Worm (Caenorhabditis elegans) whole organism, L4 larva: Measurements from ENCODE around the gene nhr-76.

Experiments
- Y75B8A.6 ChIP-seq: fragments of 200-800 bp; sonication (Bioruptor generic); IDR thresholded peaks from 2 replicates; pipeline ENCODE4 v1.3.6; 2022; ENCODE audit warnings: missing genetic modification reagents, missing genetic modification characterization, missing compliant biosample characterization
- ZK337.2 ChIP-seq: fragments of 200-800 bp; sonication (Bioruptor generic); IDR thresholded peaks from 2 replicates; pipeline ENCODE4 v1.3.6; 2022; ENCODE audit warnings: missing genetic modification reagents, missing genetic modification characterization, missing compliant biosample characterization
- aha-1 ChIP-seq: fragments of 150-350 bp; peaks from one replicate; lab custom pipeline; 2014; ENCODE audit warnings: missing biosample characterization, missing genetic modification characterization
- aly-2 ChIP-seq: sonication (generic microtip); optimal IDR thresholded peaks from 2 replicates; lab custom pipeline; 2018; ENCODE audit warnings: missing biosample characterization, missing genetic modification characterization
- ceh-28 ChIP-seq: fragments of 150-350 bp; optimal IDR thresholded peaks from 2 replicates; lab custom pipeline; 2014; ENCODE audit warnings: missing biosample characterization, missing genetic modification reagents, missing genetic modification characterization
- ceh-32 ChIP-seq: sonication (generic microtip); optimal IDR thresholded peaks from 2 replicates; lab custom pipeline; 2016; ENCODE audit warnings: mild to moderate bottlenecking, missing genetic modification characterization, missing compliant biosample characterization; ENCODE audit not compliant: poor library complexity
- ceh-62 ChIP-seq: sonication (generic microtip); optimal IDR thresholded peaks from 2 replicates; lab custom pipeline; 2017; ENCODE audit warnings: missing biosample characterization, missing genetic modification characterization
- ctbp-1 ChIP-seq: fragments of 200-800 bp; sonication (Bioruptor generic); IDR thresholded peaks from 2 replicates; pipeline ENCODE4 v1.3.6; 2022; ENCODE audit warnings: missing genetic modification reagents, missing genetic modification characterization, missing compliant biosample characterization
- dmd-9 ChIP-seq: fragments of 200-800 bp; sonication (Bioruptor generic); IDR thresholded peaks from 2 replicates; pipeline ENCODE4 v1.3.6; 2022; ENCODE audit warnings: missing genetic modification reagents, missing genetic modification characterization, missing compliant biosample characterization
- dve-1 ChIP-seq: sonication (generic microtip); optimal IDR thresholded peaks from 2 replicates; lab custom pipeline; 2017; ENCODE audit warnings: antibody characterized with exemption, mild to moderate bottlenecking, missing genetic modification characterization, missing compliant biosample characterization; ENCODE audit not compliant: insufficient read depth
- egl-27 ChIP-seq: sonication (generic microtip); optimal IDR thresholded peaks from 3 replicates; lab custom pipeline; 2017; ENCODE audit warnings: missing biosample characterization, missing genetic modification reagents, missing genetic modification characterization
- fos-1 ChIP-seq: fragments of 150-350 bp; optimal IDR thresholded peaks from 2 replicates; lab custom pipeline; 2014; ENCODE audit warnings: missing biosample characterization, missing genetic modification characterization
- hlh-11 ChIP-seq: fragments of 200-800 bp; sonication (Bioruptor generic); optimal IDR thresholded peaks from 2 replicates; lab custom pipeline; 2018; ENCODE audit warnings: mild to moderate bottlenecking, missing genetic modification characterization, missing compliant biosample characterization
- lim-7 ChIP-seq: fragments of 200-800 bp; sonication (Bioruptor generic); IDR thresholded peaks from 2 replicates; pipeline ENCODE4 v1.3.6; 2022; ENCODE audit warnings: missing genetic modification characterization, missing compliant biosample characterization
- lin-13 ChIP-seq: fragments of 150-350 bp; optimal IDR thresholded peaks from 2 replicates; lab custom pipeline; 2014; ENCODE audit warnings: missing biosample characterization, missing genetic modification reagents, missing genetic modification characterization
- lin-29 ChIP-seq: fragments of 200-800 bp; sonication (Bioruptor generic); IDR thresholded peaks from 2 replicates; pipeline ENCODE4 v1.3.6; 2022; ENCODE audit warnings: missing genetic modification reagents, missing genetic modification characterization, missing compliant biosample characterization
- lin-38 ChIP-seq: fragments of 200-800 bp; sonication (Bioruptor generic); IDR thresholded peaks from 2 replicates; pipeline ENCODE4 v1.3.6; 2022; ENCODE audit warnings: missing genetic modification reagents, missing genetic modification characterization, missing compliant biosample characterization
- lir-3 ChIP-seq: sonication (generic microtip); optimal IDR thresholded peaks from 2 replicates; lab custom pipeline; 2016; ENCODE audit warnings: mild to moderate bottlenecking, missing genetic modification characterization, missing compliant biosample characterization
- lsy-2 ChIP-seq, 2 experiments: fragments of 150-350 bp in 1 of 2; sonication (generic microtip) in 1 of 2; optimal IDR thresholded peaks; 2 replicates each; lab custom pipeline; 2014 to 2017; ENCODE audit warnings: missing biosample characterization in 2 of 2, missing genetic modification characterization in 2 of 2
- madf-9 ChIP-seq: fragments of 200-800 bp; sonication (Bioruptor generic); conservative IDR thresholded peaks from 2 replicates; pipeline ENCODE4 v1.3.6; 2022; ENCODE audit warnings: missing genetic modification reagents, missing genetic modification characterization, missing compliant biosample characterization
- mdl-1 ChIP-seq, 2 experiments: fragments of 150-350 bp in 1 of 2; sonication (generic microtip) in 1 of 2; optimal IDR thresholded peaks; 2 replicates each; lab custom pipeline; 2014 to 2017; ENCODE audit warnings: missing biosample characterization in 2 of 2, missing genetic modification characterization in 2 of 2
- mes-2 ChIP-seq: sonication (generic microtip); optimal IDR thresholded peaks from 2 replicates; lab custom pipeline; 2016; ENCODE audit warnings: missing genotype, mild to moderate bottlenecking, missing genetic modification characterization, missing compliant biosample characterization; ENCODE audit not compliant: poor library complexity, severe bottlenecking
- mxl-2 ChIP-seq: fragments of 200-800 bp; sonication (Bioruptor generic); conservative IDR thresholded peaks from 2 replicates; pipeline ENCODE4 v1.3.6; 2022; ENCODE audit warnings: missing genetic modification reagents, missing genetic modification characterization, missing compliant biosample characterization
- nhr-41 ChIP-seq: fragments of 200-800 bp; sonication (Bioruptor generic); IDR thresholded peaks from 2 replicates; pipeline ENCODE4 v1.3.6; 2022; ENCODE audit warnings: missing genetic modification reagents, missing genetic modification characterization, missing compliant biosample characterization
- nhr-77 ChIP-seq: fragments of 150-350 bp; optimal IDR thresholded peaks from 2 replicates; lab custom pipeline; 2014; ENCODE audit warnings: missing biosample characterization, missing genetic modification characterization
- rbr-2 ChIP-seq: sonication (generic microtip); optimal IDR thresholded peaks from 2 replicates; lab custom pipeline; 2016; ENCODE audit warnings: missing genotype, missing genetic modification characterization, missing compliant biosample characterization
- set-16 ChIP-seq: fragments of 200-800 bp; sonication (Bioruptor generic); IDR thresholded peaks from 2 replicates; pipeline ENCODE4 v1.3.6; 2022; ENCODE audit warnings: missing genetic modification reagents, missing genetic modification characterization, missing compliant biosample characterization
- skn-1 ChIP-seq: fragments of 150-350 bp; optimal IDR thresholded peaks from 2 replicates; lab custom pipeline; 2014; ENCODE audit warnings: missing biosample characterization, missing genetic modification characterization
- spr-3 ChIP-seq: fragments of 200-800 bp; sonication (Bioruptor generic); optimal IDR thresholded peaks from 2 replicates; lab custom pipeline; 2018; ENCODE audit warnings: mild to moderate bottlenecking, missing genetic modification characterization, missing compliant biosample characterization
- tra-1 ChIP-seq: fragments of 200-800 bp; sonication (Bioruptor generic); IDR thresholded peaks from 2 replicates; pipeline ENCODE4 v1.3.6; 2022; ENCODE audit warnings: missing genetic modification reagents, missing genetic modification characterization, missing compliant biosample characterization
- unc-39 ChIP-seq: sonication (generic microtip); optimal IDR thresholded peaks from 2 replicates; lab custom pipeline; 2017; ENCODE audit warnings: missing biosample characterization, missing genetic modification characterization
- unc-62 ChIP-seq, 3 experiments: fragments of 150-350 bp in 1 of 3; sonication (generic microtip); optimal IDR thresholded peaks in 2 of 3; peaks in 1 of 3; 1 replicate in 1 of 3; 2 replicates in 2 of 3; lab custom pipeline; 2014 to 2017; ENCODE audit warnings: missing biosample characterization in 3 of 3, missing genetic modification characterization in 3 of 3, missing genetic modification reagents in 3 of 3, missing genotype in 1 of 3
- ztf-11 ChIP-seq: fragments of 150-350 bp; optimal IDR thresholded peaks from 2 replicates; lab custom pipeline; 2014; ENCODE audit warnings: missing biosample characterization, missing genetic modification characterization

Gene nhr-76

DNA sequence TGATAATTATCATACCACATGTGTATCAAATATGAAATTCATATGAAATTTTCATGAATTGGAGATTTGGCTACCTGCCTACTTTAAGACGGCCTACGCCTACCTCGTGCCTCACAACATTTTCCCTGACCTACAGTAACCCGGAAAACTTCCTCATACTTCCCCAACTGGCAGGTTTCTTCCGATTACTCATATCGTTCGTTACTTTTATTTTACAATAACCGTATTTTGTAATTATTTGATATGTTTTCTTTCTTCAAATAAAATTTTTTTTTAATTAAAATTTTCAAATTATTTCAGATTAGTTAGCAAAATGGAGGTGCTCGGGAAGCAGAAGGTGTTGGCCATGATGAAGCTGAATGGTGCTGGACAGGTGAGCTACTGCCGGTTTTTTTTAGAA, at the start of gene nhr-76:
TSS of gene nhr-76 (plus strand) at position 301 of the 400 bp plus-strand sequence.
- TF ChIP-seq spr-3 (GFP tag; lab: Kevin White, UChicago) (no peak), ceh-32 (tag; lab: Kevin White, UChicago) (no peak), set-16 (GFP tag; lab: Robert Waterston, UW) (no peak), ZK337.2 (GFP tag; lab: Robert Waterston, UW) (no peak), madf-9 (GFP tag; lab: Robert Waterston, UW) (no peak), lir-3 (tag; lab: Kevin White, UChicago) (no peak), dmd-9 (GFP tag; lab: Robert Waterston, UW) (no peak)
- TF ChIP-seq, all 104 proteins: peak for 0

ce11 chrIV:580512-580911, 46.8 kb upstream of the nhr-76 start:
- TF ChIP-seq lsy-2 (tag; optimal IDR thresholded peaks at IDR 0.05; lab: Kevin White, UChicago), result no peak
- TF ChIP-seq set-16 (GFP tag; lab: Robert Waterston, UW), result peak; percentile 71

ce11 chrIV:582130-582529, 45.2 kb upstream of the nhr-76 start, which contains the start of gene F56A11.6:
Gene F56A11.6, minus strand, starts transcription at chrIV:582230.
- TF ChIP-seq ceh-28 (tag; lab: Kevin White, UChicago) (peak; percentile 7), Y75B8A.6 (GFP tag; lab: Robert Waterston, UW) (no peak)
- TF ChIP-seq, all 104 proteins: peak for 1

ce11 chrIV:584039-584438, 43.3 kb upstream of the nhr-76 start:
- TF ChIP-seq mes-2 (no peak), aly-2 (tag; lab: Kevin White, UChicago) (no peak), ceh-62 (tag; lab: Kevin White, UChicago) (no peak), aha-1 (tag; lab: Kevin White, UChicago) (no peak), unc-62 (GFP tag; optimal IDR thresholded peaks at IDR 0.05 in 1 of 2; lab: Kevin White, UChicago) (peak in 1 of 2 experiments; percentile 59), unc-62 (tag; optimal IDR thresholded peaks at IDR 0.05; lab: Kevin White, UChicago) (no peak)

- TF ChIP-seq lin-29 (GFP tag; lab: Robert Waterston, UW) (no peak), fos-1 (no peak), nhr-41 (GFP tag; lab: Robert Waterston, UW) (no peak), dve-1 (tag; lab: Kevin White, UChicago) (no peak), tra-1 (GFP tag; lab: Robert Waterston, UW) (no peak), ctbp-1 (GFP tag; lab: Robert Waterston, UW) (no peak), egl-27 (no peak), hlh-11 (no peak), mdl-1 (tag; optimal IDR thresholded peaks at IDR 0.05; lab: Kevin White, UChicago) (no peak), ztf-11 (tag; lab: Kevin White, UChicago) (no peak), skn-1 (tag; lab: Kevin White, UChicago) (no peak), lim-7 (GFP tag; lab: Robert Waterston, UW) (no peak), nhr-77 (no peak), mxl-2 (GFP tag; lab: Robert Waterston, UW) (no peak), unc-39 (no peak), rbr-2 (no peak), ceh-28 (tag; lab: Kevin White, UChicago) (no peak), spr-3 (GFP tag; lab: Kevin White, UChicago) (no peak), lin-13 (GFP tag; lab: Kevin White, UChicago) (no peak), lin-38 (GFP tag; lab: Robert Waterston, UW) (no peak)
Observed at ce11 chrIV:587729-588128, 39.6 kb upstream of the nhr-76 start, which contains the start of gene C18H7.12. Gene C18H7.12, minus strand, starts transcription at chrIV:587829.
